Worm (Caenorhabditis elegans) whole organism, midembryonic: ENCODE measurements around the gene K08E4.7.

Experiments used
- cog-1 ChIP-seq: sonication (generic microtip); optimal IDR thresholded peaks from 2 replicates; lab custom pipeline; 2016; ENCODE audit warnings: missing genetic modification characterization, missing compliant biosample characterization
- flt-1 ChIP-seq: fragments of 200-800 bp; sonication (Bioruptor generic); IDR thresholded peaks from 2 replicates; pipeline ENCODE4 v1.3.6; 2022; ENCODE audit warnings: missing genetic modification characterization, missing compliant biosample characterization
- ref-1 ChIP-seq: fragments of 200-800 bp; sonication (Bioruptor generic); conservative IDR thresholded peaks from 2 replicates; pipeline ENCODE4 v1.3.6; 2022; ENCODE audit warnings: missing genetic modification reagents, missing genetic modification characterization, missing compliant biosample characterization
- tab-1 ChIP-seq: fragments of 200-800 bp; sonication (Bioruptor generic); IDR thresholded peaks from 2 replicates; pipeline ENCODE4 v1.3.6; 2022; ENCODE audit warnings: missing genetic modification characterization, missing compliant biosample characterization
- ztf-23 ChIP-seq: fragments of 200-800 bp; sonication (Bioruptor generic); IDR thresholded peaks from 2 replicates; pipeline ENCODE4 v1.3.6; 2022; ENCODE audit warnings: missing genetic modification reagents, missing genetic modification characterization, missing compliant biosample characterization
- ztf-29 ChIP-seq: fragments of 200-800 bp; sonication (Bioruptor generic); IDR thresholded peaks from 2 replicates; pipeline ENCODE4 v1.3.6; 2022; ENCODE audit warnings: missing genetic modification reagents, missing genetic modification characterization, missing compliant biosample characterization

DNA sequence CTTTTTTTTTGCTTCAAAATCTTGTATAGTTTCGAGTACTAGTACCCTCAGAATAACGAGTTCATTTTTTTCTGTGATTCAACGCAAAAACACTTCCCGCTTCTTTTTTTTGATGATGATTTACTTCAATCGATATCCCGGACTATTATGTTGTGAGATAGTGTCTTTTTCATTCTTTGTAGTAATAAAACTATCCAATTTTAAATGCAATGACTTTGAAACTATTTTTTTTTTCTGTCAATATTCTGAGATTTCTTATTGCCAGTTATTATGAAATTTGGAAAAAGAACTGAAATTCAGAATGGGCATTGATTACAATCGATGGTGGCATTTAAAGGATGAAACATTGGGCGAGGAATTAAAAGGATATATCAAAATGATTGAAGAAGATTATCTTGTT, 30.0 kb downstream of the K08E4.7 start, which contains the start of gene M18.3:
- TF ChIP-seq flt-1 (GFP tag; lab: Robert Waterston, UW) (no peak), tab-1 (GFP tag; lab: Robert Waterston, UW) (no peak), ref-1 (GFP tag; lab: Robert Waterston, UW) (no peak), cog-1 (no peak), ztf-23 (GFP tag; lab: Robert Waterston, UW) (no peak), ztf-29 (GFP tag; lab: Robert Waterston, UW) (no peak)
